Worm (Caenorhabditis elegans): ENCODE data around the gene F52E1.9.
A peak's percentile ranks its signal among the peaks of the same experiment; 100 is the strongest.

Gene F52E1.9

ce11 chrV:8445636-8446035, 43.2 kb upstream of the F52E1.9 start (continued):
- no peak for TF ChIP-seq egl-27 (tag; optimal IDR thresholded peaks at IDR 0.05)
- no peak for TF ChIP-seq ceh-63 (GFP tag; optimal IDR thresholded peaks at IDR 0.05)
- TF ChIP-seq grh-1 (GFP tag; IDR thresholded peaks at IDR 0.05): no peak
- no peak for TF ChIP-seq dsc-1 (tag; optimal IDR thresholded peaks at IDR 0.05)
- TF ChIP-seq efl-1 (optimal IDR thresholded peaks at IDR 0.05): peak in 1 of 2 experiments; percentile 22
- TF ChIP-seq efl-1 (GFP tag; optimal IDR thresholded peaks at IDR 0.05 in 1 of 2): peak in 1 of 2 experiments; percentile 1
- peak; percentile 48 for TF ChIP-seq snu-23 (GFP tag; optimal IDR thresholded peaks at IDR 0.05)
- TF ChIP-seq zag-1 (tag; optimal IDR thresholded peaks at IDR 0.05): no peak
- TF ChIP-seq aly-2 (tag; optimal IDR thresholded peaks at IDR 0.05): no peak
- no peak for TF ChIP-seq tbx-2 (tag; optimal IDR thresholded peaks at IDR 0.05)
- TF ChIP-seq hlh-4 (tag; optimal IDR thresholded peaks at IDR 0.05): no peak
- peak; percentile 28 for TF ChIP-seq C16A3.4 (tag; optimal IDR thresholded peaks at IDR 0.05)
- TF ChIP-seq nhr-90 (tag; optimal IDR thresholded peaks at IDR 0.05; ENCODE audit: poor library complexity): peak; percentile 41
- TF ChIP-seq efl-3 (GFP tag; optimal IDR thresholded peaks at IDR 0.05): no peak
- TF ChIP-seq nhr-77 (tag; optimal IDR thresholded peaks at IDR 0.05): peak; percentile 60
- no peak for TF ChIP-seq snpc-4 (tag; optimal IDR thresholded peaks at IDR 0.05)
- peak; percentile 51 for TF ChIP-seq elt-2 (tag; optimal IDR thresholded peaks at IDR 0.05)
- TF ChIP-seq skn-1 (tag; optimal IDR thresholded peaks at IDR 0.05): no peak
- no peak for TF ChIP-seq nhr-84 (tag; optimal IDR thresholded peaks at IDR 0.05)
- TF ChIP-seq unc-30 (tag; optimal IDR thresholded peaks at IDR 0.05): no peak
- no peak for TF ChIP-seq unc-86 (tag; optimal IDR thresholded peaks at IDR 0.05)
- TF ChIP-seq xbp-1 (tag; optimal IDR thresholded peaks at IDR 0.05): no peak
- no peak for TF ChIP-seq ceh-82 (tag; optimal IDR thresholded peaks at IDR 0.05)
- TF ChIP-seq lin-39 (tag; optimal IDR thresholded peaks at IDR 0.05): no peak
- peak; percentile 78 for TF ChIP-seq blmp-1 (tag; optimal IDR thresholded peaks at IDR 0.05)
- no peak for TF ChIP-seq sup-37 (GFP tag; optimal IDR thresholded peaks at IDR 0.05)
- no peak for TF ChIP-seq sox-4 (tag; optimal IDR thresholded peaks at IDR 0.05)
- no peak for TF ChIP-seq unc-130 (tag; optimal IDR thresholded peaks at IDR 0.05)
- TF ChIP-seq lsy-2 (tag; optimal IDR thresholded peaks at IDR 0.05): peak; percentile 5 to 62
- no peak for TF ChIP-seq swsn-7 (tag; optimal IDR thresholded peaks at IDR 0.05)
- no peak for TF ChIP-seq sptf-1 (tag; optimal IDR thresholded peaks at IDR 0.05)
- no peak for TF ChIP-seq nhr-12 (tag; optimal IDR thresholded peaks at IDR 0.05)

- TF ChIP-seq tlp-1 (tag; optimal IDR thresholded peaks at IDR 0.05) (no peak), hlh-17 (GFP tag; optimal IDR thresholded peaks at IDR 0.05; ENCODE audit: borderline replicate concordance) (no peak), ceh-8 (GFP tag; optimal IDR thresholded peaks at IDR 0.05) (no peak), lsy-2 (tag; optimal IDR thresholded peaks at IDR 0.05) (no peak), blmp-1 (tag; optimal IDR thresholded peaks at IDR 0.05) (no peak), fkh-8 (tag; optimal IDR thresholded peaks at IDR 0.05) (peak; percentile 67), dsc-1 (tag; optimal IDR thresholded peaks at IDR 0.05) (peak; percentile 20), lin-14 (GFP tag; optimal IDR thresholded peaks at IDR 0.05) (peak; percentile 28), pag-3 (tag; optimal IDR thresholded peaks at IDR 0.05; ENCODE audit: borderline replicate concordance, insufficient read depth) (no peak), nhr-84 (tag; optimal IDR thresholded peaks at IDR 0.05) (no peak)
Observed at ce11 chrV:8444357-8444856, 41.9 kb upstream of the F52E1.9 start, which contains the start of gene lmd-3. Gene lmd-3 (minus strand): TSS chrV:8444806.

- no peak for TF ChIP-seq nhr-85 (tag)
- TF ChIP-seq mab-9 (GFP tag; IDR thresholded peaks at IDR 0.05): 0 out of 2 replicates have a peak, but pooled peaks have one; percentile 26
- no peak for TF ChIP-seq nhr-90 (tag; optimal IDR thresholded peaks at IDR 0.05; ENCODE audit: poor library complexity)
- peak; percentile 64 for TF ChIP-seq lin-14 (GFP tag; optimal IDR thresholded peaks at IDR 0.05)
Observed at ce11 chrV:8437358-8437757, 34.9 kb upstream of the F52E1.9 start.

Measured in whole organism, L1 larva.